Worm (Caenorhabditis elegans) whole organism, late embryonic: ENCODE data around the gene gasr-8.

ENCODE experiments used
- C08G9.2 ChIP-seq: sonication (generic microtip); optimal IDR thresholded peaks from 2 replicates; lab custom pipeline; 2016; ENCODE audit warnings: mild to moderate bottlenecking, missing genetic modification characterization, moderate library complexity, missing compliant biosample characterization
- K02D7.2 ChIP-seq: sonication (generic microtip); optimal IDR thresholded peaks from 2 replicates; lab custom pipeline; 2017; ENCODE audit warnings: mild to moderate bottlenecking, missing genetic modification characterization, missing compliant biosample characterization
- T23F11.4 ChIP-seq: fragments of 200-800 bp; sonication (Bioruptor generic); optimal IDR thresholded peaks from 2 replicates; lab custom pipeline; 2018; ENCODE audit warnings: mild to moderate bottlenecking, missing genetic modification characterization, missing compliant biosample characterization
- Y22D7AL.16 ChIP-seq: sonication (generic microtip); optimal IDR thresholded peaks from 2 replicates; lab custom pipeline; 2016; ENCODE audit warnings: missing genetic modification characterization, missing compliant biosample characterization
- ahr-1 ChIP-seq: sonication (generic microtip); optimal IDR thresholded peaks from 2 replicates; lab custom pipeline; 2016; ENCODE audit warnings: missing genetic modification characterization, missing compliant biosample characterization
- ceh-14 ChIP-seq: sonication (generic microtip); optimal IDR thresholded peaks from 2 replicates; lab custom pipeline; 2016; ENCODE audit warnings: missing genotype, missing genetic modification characterization, missing compliant biosample characterization
- ceh-18 ChIP-seq: sonication (generic microtip); optimal IDR thresholded peaks from 2 replicates; lab custom pipeline; 2016; ENCODE audit warnings: missing genetic modification characterization, missing compliant biosample characterization
- ceh-2 ChIP-seq: sonication (generic microtip); optimal IDR thresholded peaks from 2 replicates; lab custom pipeline; 2016; ENCODE audit warnings: missing genotype, missing genetic modification characterization, missing compliant biosample characterization
- ceh-24 ChIP-seq: sonication (generic microtip); optimal IDR thresholded peaks from 2 replicates; lab custom pipeline; 2016; ENCODE audit warnings: mild to moderate bottlenecking, missing genetic modification characterization, missing compliant biosample characterization
- ceh-31 ChIP-seq: sonication (generic microtip); optimal IDR thresholded peaks from 2 replicates; lab custom pipeline; 2016; ENCODE audit warnings: missing genetic modification characterization, missing compliant biosample characterization
- ceh-34 ChIP-seq: sonication (generic microtip); optimal IDR thresholded peaks from 2 replicates; lab custom pipeline; 2016; ENCODE audit warnings: mild to moderate bottlenecking, missing genetic modification characterization, missing compliant biosample characterization
- ceh-45 ChIP-seq: fragments of 200-800 bp; sonication (Bioruptor generic); IDR thresholded peaks from 2 replicates; pipeline ENCODE4 v1.3.6; 2022; ENCODE audit warnings: missing genetic modification reagents, missing genetic modification characterization, missing compliant biosample characterization
- ceh-48 ChIP-seq: sonication (generic microtip); optimal IDR thresholded peaks from 2 replicates; lab custom pipeline; 2016; ENCODE audit warnings: missing genetic modification characterization, inconsistent platforms, missing compliant biosample characterization
- ceh-6 ChIP-seq: fragments of 200-800 bp; sonication (Bioruptor generic); optimal IDR thresholded peaks from 2 replicates; lab custom pipeline; 2018; ENCODE audit warnings: mild to moderate bottlenecking, missing genetic modification characterization, missing compliant biosample characterization
- ceh-9 ChIP-seq: sonication (generic microtip); optimal IDR thresholded peaks from 2 replicates; lab custom pipeline; 2016; ENCODE audit warnings: mild to moderate bottlenecking, missing genetic modification characterization, inconsistent platforms, missing compliant biosample characterization
- dmd-4 ChIP-seq: sonication (generic microtip); optimal IDR thresholded peaks from 2 replicates; lab custom pipeline; 2016; ENCODE audit warnings: borderline replicate concordance, missing genetic modification characterization, missing compliant biosample characterization
- elt-2 ChIP-seq: sonication (generic microtip); optimal IDR thresholded peaks from 2 replicates; lab custom pipeline; 2016; ENCODE audit warnings: missing genetic modification reagents, missing genetic modification characterization, missing compliant biosample characterization
- elt-4 ChIP-seq: sonication (generic microtip); optimal IDR thresholded peaks from 2 replicates; lab custom pipeline; 2016; ENCODE audit warnings: missing genetic modification characterization, missing compliant biosample characterization
- eyg-1 ChIP-seq: sonication (generic microtip); optimal IDR thresholded peaks from 2 replicates; lab custom pipeline; 2016; ENCODE audit warnings: missing genotype, missing genetic modification characterization, missing compliant biosample characterization
- fax-1 ChIP-seq: sonication (generic microtip); optimal IDR thresholded peaks from 2 replicates; lab custom pipeline; 2016; ENCODE audit warnings: missing genotype, missing genetic modification characterization, missing compliant biosample characterization
- gmeb-2 ChIP-seq: sonication (generic microtip); optimal IDR thresholded peaks from 2 replicates; lab custom pipeline; 2016; ENCODE audit warnings: missing genetic modification characterization, inconsistent platforms, missing compliant biosample characterization
- hlh-13 ChIP-seq: fragments of 200-800 bp; sonication (Bioruptor generic); optimal IDR thresholded peaks from 2 replicates; lab custom pipeline; 2018; ENCODE audit warnings: mild to moderate bottlenecking, missing genetic modification characterization, missing compliant biosample characterization
- hlh-15 ChIP-seq: sonication (generic microtip); optimal IDR thresholded peaks from 2 replicates; lab custom pipeline; 2016; ENCODE audit warnings: missing genetic modification characterization, missing compliant biosample characterization
- hlh-30 ChIP-seq: sonication (generic microtip); optimal IDR thresholded peaks from 2 replicates; lab custom pipeline; 2017; ENCODE audit warnings: antibody characterized with exemption, missing genetic modification characterization, missing compliant biosample characterization; ENCODE audit not compliant: insufficient read depth
- hlh-6 ChIP-seq: sonication (generic microtip); optimal IDR thresholded peaks from 2 replicates; lab custom pipeline; 2016; ENCODE audit warnings: missing genotype, missing genetic modification characterization, missing compliant biosample characterization
- hlh-8 ChIP-seq: sonication (generic microtip); optimal IDR thresholded peaks from 2 replicates; lab custom pipeline; 2016; ENCODE audit warnings: missing genotype, missing genetic modification characterization, missing compliant biosample characterization
- lim-6 ChIP-seq: sonication (generic microtip); optimal IDR thresholded peaks from 2 replicates; lab custom pipeline; 2016; ENCODE audit warnings: missing genetic modification characterization, missing compliant biosample characterization
- mec-3 ChIP-seq: sonication (generic microtip); optimal IDR thresholded peaks from 2 replicates; lab custom pipeline; 2016; ENCODE audit warnings: borderline replicate concordance, missing genetic modification characterization, missing compliant biosample characterization
- nhr-11 ChIP-seq: fragments of 150-350 bp; optimal IDR thresholded peaks from 2 replicates; lab custom pipeline; 2014; ENCODE audit warnings: missing biosample characterization, missing genetic modification characterization
- nhr-232 ChIP-seq: sonication (generic microtip); optimal IDR thresholded peaks from 2 replicates; lab custom pipeline; 2016; ENCODE audit warnings: missing genetic modification characterization, missing compliant biosample characterization
- npax-4 ChIP-seq: sonication (generic microtip); optimal IDR thresholded peaks from 2 replicates; lab custom pipeline; 2016; ENCODE audit warnings: missing genetic modification characterization, missing compliant biosample characterization
- pat-9 ChIP-seq: fragments of 200-800 bp; sonication (Bioruptor generic); optimal IDR thresholded peaks from 2 replicates; lab custom pipeline; 2018; ENCODE audit warnings: mild to moderate bottlenecking, missing genetic modification characterization, moderate library complexity, missing compliant biosample characterization
- pax-1 ChIP-seq: fragments of 150-350 bp; optimal IDR thresholded peaks from 2 replicates; lab custom pipeline; 2014; ENCODE audit warnings: missing biosample characterization, missing genetic modification characterization
- pha-2 ChIP-seq: sonication (generic microtip); optimal IDR thresholded peaks from 2 replicates; lab custom pipeline; 2017; ENCODE audit warnings: mild to moderate bottlenecking, missing genetic modification characterization, missing compliant biosample characterization
- pha-4 ChIP-seq: fragments of 150-350 bp; optimal IDR thresholded peaks from 2 replicates; lab custom pipeline; 2018; ENCODE audit warnings: missing biosample characterization, missing genetic modification reagents, missing genetic modification characterization
- pros-1 ChIP-seq: fragments of 150-350 bp; optimal IDR thresholded peaks from 2 replicates; lab custom pipeline; 2014; ENCODE audit warnings: missing biosample characterization, missing genetic modification reagents, missing genetic modification characterization
- ref-2 ChIP-seq: sonication (generic microtip); optimal IDR thresholded peaks from 2 replicates; lab custom pipeline; 2016; ENCODE audit warnings: missing genetic modification characterization, missing compliant biosample characterization
- sdc-2 ChIP-seq: sonication (generic microtip); optimal IDR thresholded peaks from 2 replicates; lab custom pipeline; 2016; ENCODE audit warnings: missing genotype, missing genetic modification characterization, missing compliant biosample characterization
- sox-4 ChIP-seq: sonication (generic microtip); optimal IDR thresholded peaks from 2 replicates; lab custom pipeline; 2017; ENCODE audit warnings: mild to moderate bottlenecking, missing genetic modification characterization, inconsistent platforms, missing compliant biosample characterization
- tbx-2 ChIP-seq: sonication (generic microtip); optimal IDR thresholded peaks from 2 replicates; lab custom pipeline; 2016; ENCODE audit warnings: missing genetic modification characterization, missing compliant biosample characterization
- tbx-7 ChIP-seq: sonication (generic microtip); optimal IDR thresholded peaks from 2 replicates; lab custom pipeline; 2016; ENCODE audit warnings: missing genotype, missing genetic modification characterization, missing compliant biosample characterization
- unc-3 ChIP-seq, 2 experiments: fragments of 200-800 bp in 1 of 2; sonication (Bioruptor generic) in 1 of 2; sonication (generic microtip) in 1 of 2; conservative IDR thresholded peaks in 1 of 2; optimal IDR thresholded peaks in 1 of 2; 2 replicates each; pipeline versions ENCODE4 v1.3.6 to Lab custom; 2016 to 2022; ENCODE audit warnings: missing compliant biosample characterization in 2 of 2, missing genetic modification characterization in 2 of 2, missing genetic modification reagents in 1 of 2
- unc-42 ChIP-seq: sonication (generic microtip); optimal IDR thresholded peaks from 2 replicates; lab custom pipeline; 2016; ENCODE audit warnings: missing genotype, missing genetic modification characterization, missing compliant biosample characterization
- unc-55 ChIP-seq: sonication (generic microtip); optimal IDR thresholded peaks from 2 replicates; lab custom pipeline; 2017; ENCODE audit warnings: missing biosample characterization, missing genetic modification reagents, missing genetic modification characterization
- unc-86 ChIP-seq: sonication (generic microtip); optimal IDR thresholded peaks from 2 replicates; lab custom pipeline; 2016; ENCODE audit warnings: missing genetic modification characterization, missing compliant biosample characterization
- zip-5 ChIP-seq: sonication (generic microtip); optimal IDR thresholded peaks from 2 replicates; lab custom pipeline; 2016; ENCODE audit warnings: missing genetic modification characterization, missing compliant biosample characterization

Gene gasr-8

ce11 chrV:14680014-14680413, 8.9 kb upstream of the gasr-8 start, which contains the start of gene C47E8.3:
Gene C47E8.3 (plus strand): TSS chrV:14680314.
- TF ChIP-seq K02D7.2 (tag; lab: Kevin White, UChicago) (no peak), sox-4 (no peak), pros-1 (tag; lab: Kevin White, UChicago) (no peak), ceh-31 (no peak), sdc-2 (tag; lab: Kevin White, UChicago) (no peak), hlh-8 (tag; lab: Kevin White, UChicago) (no peak), C08G9.2 (no peak), ceh-45 (GFP tag; lab: Robert Waterston, UW) (no peak), ahr-1 (tag; lab: Kevin White, UChicago) (no peak), T23F11.4 (GFP tag; lab: Kevin White, UChicago) (no peak), fax-1 (no peak), npax-4 (tag; lab: Kevin White, UChicago) (no peak), hlh-30 (tag; lab: Kevin White, UChicago) (no peak), pax-1 (tag; lab: Kevin White, UChicago) (no peak), ceh-34 (no peak), pat-9 (tag; lab: Kevin White, UChicago) (no peak), unc-86 (tag; lab: Kevin White, UChicago) (no peak), zip-5 (tag; lab: Kevin White, UChicago) (no peak)

DNA sequence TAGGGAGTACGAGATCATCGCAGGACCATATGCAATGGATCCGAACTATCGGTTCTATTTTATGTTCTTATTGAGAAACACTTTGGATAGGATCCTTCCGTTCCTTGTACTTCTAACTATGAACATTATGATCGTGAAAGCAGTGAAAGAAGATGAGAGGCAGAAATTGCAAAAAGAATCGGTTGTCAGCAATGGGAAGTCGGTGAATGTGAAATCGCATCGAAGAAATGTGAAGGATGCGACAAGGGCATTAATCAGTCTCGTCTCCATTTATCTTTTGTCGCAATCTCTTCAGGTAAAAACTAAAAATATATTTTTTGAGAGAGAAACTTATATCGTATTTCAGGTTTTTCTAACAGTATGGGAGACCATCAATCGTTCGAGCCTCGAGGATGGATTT, 6.0 kb upstream of the gasr-8 start:
- no peak for TF ChIP-seq ceh-24 (tag; lab: Kevin White, UChicago)
- no peak for TF ChIP-seq pha-2 (tag; lab: Kevin White, UChicago)
- TF ChIP-seq unc-3 (GFP tag; conservative IDR thresholded peaks at IDR 0.05; lab: Robert Waterston, UW), result no peak
- no peak for TF ChIP-seq unc-3 (tag; optimal IDR thresholded peaks at IDR 0.05; lab: Kevin White, UChicago)
- TF ChIP-seq ceh-6, result no peak
- TF ChIP-seq ceh-2 (tag; lab: Kevin White, UChicago), result no peak
- no peak for TF ChIP-seq hlh-6 (tag; lab: Kevin White, UChicago)
- TF ChIP-seq ref-2, result no peak
- no peak for TF ChIP-seq dmd-4 (tag; lab: Kevin White, UChicago)
- TF ChIP-seq hlh-13, result no peak
- no peak for TF ChIP-seq hlh-15
- no peak for TF ChIP-seq tbx-7 (tag; lab: Kevin White, UChicago)
- TF ChIP-seq npax-4 (tag; lab: Kevin White, UChicago), result no peak

DNA sequence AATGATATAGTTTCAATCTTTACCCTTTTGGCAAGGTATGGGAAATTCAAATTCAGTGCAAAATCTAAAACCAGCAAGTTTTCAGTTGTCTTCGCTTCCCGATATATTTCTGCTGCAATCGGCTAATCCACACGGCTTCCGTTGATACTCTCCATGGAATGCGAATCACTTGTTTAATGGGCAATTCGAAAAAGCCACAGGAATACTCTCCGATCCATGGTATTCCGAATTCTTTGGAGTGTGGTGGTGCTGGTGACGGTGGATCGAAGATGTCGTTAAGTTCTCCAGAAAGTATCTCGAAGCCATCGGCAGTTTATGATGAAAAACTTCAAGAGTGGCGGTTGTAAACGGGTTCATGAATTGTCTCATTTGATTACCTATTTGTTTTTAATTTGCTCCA, 5.6 kb upstream of the gasr-8 start:
- TF ChIP-seq hlh-30 (tag; lab: Kevin White, UChicago) (no peak), Y22D7AL.16 (tag; lab: Kevin White, UChicago) (no peak), ceh-34 (no peak), zip-5 (tag; lab: Kevin White, UChicago) (no peak), hlh-15 (no peak), pha-4 (tag; lab: Kevin White, UChicago) (no peak), ceh-24 (tag; lab: Kevin White, UChicago) (no peak), ceh-48 (no peak), npax-4 (tag; lab: Kevin White, UChicago) (no peak), ceh-14 (no peak), pax-1 (tag; lab: Kevin White, UChicago) (no peak), ceh-9 (tag; lab: Kevin White, UChicago) (no peak), unc-42 (tag; lab: Kevin White, UChicago) (no peak), ahr-1 (tag; lab: Kevin White, UChicago) (no peak), elt-4 (tag; lab: Kevin White, UChicago) (no peak)

DNA sequence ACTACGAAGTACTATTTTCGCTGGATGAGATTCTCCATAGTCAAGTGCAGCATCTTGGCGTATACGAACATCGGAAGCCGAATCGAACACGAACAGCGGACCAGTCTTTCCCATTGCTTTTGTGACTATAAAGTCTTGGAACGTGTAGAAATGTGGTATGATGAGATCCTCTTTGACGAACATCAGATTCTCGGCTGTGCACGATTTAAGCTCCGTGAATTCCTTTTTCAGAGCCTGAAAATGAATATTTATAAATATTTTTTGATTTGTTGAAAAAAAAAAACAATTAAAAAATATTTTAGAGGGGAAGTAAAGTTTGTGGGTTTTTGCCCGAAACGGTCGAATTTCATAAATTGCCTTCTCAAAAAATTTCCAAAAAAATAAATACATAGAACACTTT, 5.0 kb upstream of the gasr-8 start:
- TF ChIP-seq gmeb-2, result no peak
- no peak for TF ChIP-seq lim-6 (tag; lab: Kevin White, UChicago)
- no peak for TF ChIP-seq ceh-34
- TF ChIP-seq eyg-1, result no peak
- TF ChIP-seq nhr-11 (tag; lab: Kevin White, UChicago), result no peak
- TF ChIP-seq ceh-14, result no peak
- TF ChIP-seq unc-55 (GFP tag; lab: Kevin White, UChicago), result no peak
- TF ChIP-seq tbx-2 (tag; lab: Kevin White, UChicago), result no peak
- no peak for TF ChIP-seq ceh-18 (tag; lab: Kevin White, UChicago)
- TF ChIP-seq fax-1, result no peak
- TF ChIP-seq ceh-9 (tag; lab: Kevin White, UChicago), result no peak
- TF ChIP-seq unc-3 (GFP tag; conservative IDR thresholded peaks at IDR 0.05; lab: Robert Waterston, UW), result no peak
- no peak for TF ChIP-seq unc-3 (tag; optimal IDR thresholded peaks at IDR 0.05; lab: Kevin White, UChicago)
- TF ChIP-seq hlh-15, result no peak
- no peak for TF ChIP-seq K02D7.2 (tag; lab: Kevin White, UChicago)
- TF ChIP-seq elt-2 (tag; lab: Kevin White, UChicago), result no peak
- TF ChIP-seq nhr-232 (tag; lab: Kevin White, UChicago), result no peak
- TF ChIP-seq mec-3 (tag; lab: Kevin White, UChicago), result no peak
- no peak for TF ChIP-seq ceh-31
- no peak for TF ChIP-seq pha-2 (tag; lab: Kevin White, UChicago)
